Fruit fly (Drosophila melanogaster) whole organism, embryonic: Measurements from ENCODE around the gene CG6432.

ENCODE experiments used
- Abd-B ChIP-seq: fragments of 200-800 bp; sonication (Bioruptor generic); optimal IDR thresholded peaks from 2 replicates; lab custom pipeline; 2018; ENCODE audit warnings: missing biosample characterization, mild to moderate bottlenecking, missing genetic modification characterization, moderate library complexity
- Atf3 ChIP-seq: fragments of 200-800 bp; sonication (Bioruptor generic); optimal IDR thresholded peaks from 3 replicates; lab custom pipeline; 2016; ENCODE audit warnings: missing biosample characterization, missing genetic modification characterization
- Blimp-1 ChIP-seq: fragments of 200-800 bp; sonication (Bioruptor generic); optimal IDR thresholded peaks from 3 replicates; lab custom pipeline; 2018; ENCODE audit warnings: missing biosample characterization, missing genetic modification characterization, mild to moderate bottlenecking, moderate library complexity, missing genetic modification reagents
- CG10366 ChIP-seq: fragments of 200-800 bp; sonication (Bioruptor generic); IDR thresholded peaks from 2 replicates; pipeline ENCODE4 v1.3.6; 2022; ENCODE audit warnings: missing biosample characterization, missing genetic modification characterization
- CG10654 ChIP-seq: fragments of 200-800 bp; sonication (Bioruptor generic); optimal IDR thresholded peaks from 2 replicates; lab custom pipeline; 2016; ENCODE audit warnings: missing biosample characterization, missing genetic modification characterization
- CG11456 ChIP-seq: fragments of 200-800 bp; sonication (Bioruptor generic); IDR thresholded peaks from 3 replicates; pipeline ENCODE4 v1.3.6; 2022; ENCODE audit warnings: missing biosample characterization, missing genetic modification characterization
- CG13296 ChIP-seq: fragments of 200-800 bp; sonication (Bioruptor generic); optimal IDR thresholded peaks from 3 replicates; lab custom pipeline; 2018; ENCODE audit warnings: missing biosample characterization, mild to moderate bottlenecking, missing genetic modification characterization
- CG14014 ChIP-seq: fragments of 200-800 bp; sonication (Bioruptor generic); IDR thresholded peaks from 2 replicates; pipeline ENCODE4 v1.3.6; 2022; ENCODE audit warnings: missing biosample characterization, missing genetic modification characterization
- CG15269 ChIP-seq: fragments of 200-800 bp; sonication (Bioruptor generic); optimal IDR thresholded peaks from 2 replicates; lab custom pipeline; 2018; ENCODE audit warnings: missing biosample characterization, mild to moderate bottlenecking, missing genetic modification characterization, moderate library complexity
- CG15479 ChIP-seq: fragments of 200-800 bp; sonication (Bioruptor generic); optimal IDR thresholded peaks from 3 replicates; lab custom pipeline; 2019; ENCODE audit warnings: missing biosample characterization, mild to moderate bottlenecking, missing genetic modification characterization, moderate library complexity
- CG1602 ChIP-seq: fragments of 200-800 bp; sonication (Bioruptor generic); optimal IDR thresholded peaks from 3 replicates; lab custom pipeline; 2016; ENCODE audit warnings: missing biosample characterization, missing genetic modification characterization
- CG2875 ChIP-seq: fragments of 200-800 bp; sonication (Bioruptor generic); optimal IDR thresholded peaks from 2 replicates; lab custom pipeline; 2017; ENCODE audit warnings: missing biosample characterization, mild to moderate bottlenecking, missing genetic modification characterization, missing genetic modification reagents
- CG5180 ChIP-seq: fragments of 200-800 bp; sonication (Bioruptor generic); optimal IDR thresholded peaks from 3 replicates; lab custom pipeline; 2017; ENCODE audit warnings: missing biosample characterization, missing genetic modification characterization, mild to moderate bottlenecking, moderate library complexity, missing genetic modification reagents
- CG6175 ChIP-seq: fragments of 200-800 bp; sonication (Bioruptor generic); IDR thresholded peaks from 3 replicates; pipeline ENCODE4 v1.3.6; 2022; ENCODE audit warnings: missing biosample characterization, missing genetic modification characterization
- CG6791 ChIP-seq: fragments of 200-800 bp; sonication (Bioruptor generic); IDR thresholded peaks from 3 replicates; pipeline ENCODE4 v1.3.6; 2022; ENCODE audit warnings: missing biosample characterization, missing genetic modification characterization; ENCODE audit not compliant: partially characterized antibody
- CG7745 ChIP-seq: fragments of 200-800 bp; sonication (Bioruptor generic); optimal IDR thresholded peaks from 2 replicates; lab custom pipeline; 2018; ENCODE audit warnings: missing biosample characterization, mild to moderate bottlenecking, missing genetic modification characterization, moderate library complexity
- CG7928 ChIP-seq: fragments of 200-800 bp; sonication (Bioruptor generic); optimal IDR thresholded peaks from 2 replicates; lab custom pipeline; 2017; ENCODE audit warnings: missing biosample characterization, mild to moderate bottlenecking, missing genetic modification characterization
- CG8765 ChIP-seq: fragments of 200-800 bp; sonication (Bioruptor generic); IDR thresholded peaks from 2 replicates; pipeline ENCODE4 v1.3.6; 2022; ENCODE audit warnings: missing biosample characterization, missing genetic modification characterization
- Camta ChIP-seq: fragments of 200-800 bp; sonication (Bioruptor generic); optimal IDR thresholded peaks from 2 replicates; lab custom pipeline; 2016; ENCODE audit warnings: missing biosample characterization, missing genetic modification characterization
- Dbx ChIP-seq: fragments of 200-800 bp; sonication (Bioruptor generic); IDR thresholded peaks from 3 replicates; pipeline ENCODE4 v1.3.6; 2022; ENCODE audit warnings: missing biosample characterization, missing genetic modification characterization
- Drgx ChIP-seq: fragments of 200-800 bp; sonication (Bioruptor generic); IDR thresholded peaks from 2 replicates; pipeline ENCODE4 v1.3.6; 2022; ENCODE audit warnings: missing biosample characterization, missing genetic modification characterization
- Fer2 ChIP-seq: fragments of 200-800 bp; sonication (Bioruptor generic); optimal IDR thresholded peaks from 2 replicates; lab custom pipeline; 2018; ENCODE audit warnings: missing biosample characterization, mild to moderate bottlenecking, missing genetic modification characterization, moderate library complexity
- HLH3B ChIP-seq: fragments of 200-800 bp; sonication (Bioruptor generic); IDR thresholded peaks from 2 replicates; pipeline ENCODE4 v1.3.6; 2022; ENCODE audit warnings: missing biosample characterization, missing genetic modification characterization
- Med ChIP-seq: fragments of 200-800 bp; sonication (Bioruptor generic); peaks from one replicate; lab custom pipeline; 2016; ENCODE audit warnings: missing biosample characterization, missing genetic modification characterization, mild to moderate bottlenecking, inconsistent platforms, moderate library complexity
- Rfx ChIP-seq: fragments of 200-800 bp; sonication (Bioruptor generic); IDR thresholded peaks from 2 replicates; pipeline ENCODE4 v1.3.6; 2022; ENCODE audit warnings: missing biosample characterization, missing genetic modification characterization
- Sox100B ChIP-seq: fragments of 200-800 bp; sonication (Bioruptor generic); optimal IDR thresholded peaks from 3 replicates; lab custom pipeline; 2018; ENCODE audit warnings: missing biosample characterization, mild to moderate bottlenecking, missing genetic modification characterization
- Sry-δ ChIP-seq: fragments of 200-800 bp; sonication (Bioruptor generic); optimal IDR thresholded peaks from 2 replicates; lab custom pipeline; 2016; ENCODE audit warnings: missing biosample characterization, missing genetic modification characterization
- Ssrp ChIP-seq: fragments of 200-800 bp; sonication (Bioruptor generic); optimal IDR thresholded peaks from 2 replicates; lab custom pipeline; 2018; ENCODE audit warnings: missing biosample characterization, mild to moderate bottlenecking, missing genetic modification characterization, moderate library complexity
- Xrp1 ChIP-seq: fragments of 200-800 bp; sonication (Bioruptor generic); IDR thresholded peaks from 2 replicates; pipeline ENCODE4 v1.3.6; 2022; ENCODE audit warnings: missing biosample characterization, missing genetic modification characterization
- YL-1 ChIP-seq: fragments of 200-800 bp; sonication (Bioruptor generic); optimal IDR thresholded peaks from 3 replicates; lab custom pipeline; 2017; ENCODE audit warnings: missing biosample characterization, mild to moderate bottlenecking, missing genetic modification characterization
- al ChIP-seq: fragments of 200-800 bp; sonication (Bioruptor generic); IDR thresholded peaks from 2 replicates; pipeline ENCODE4 v1.3.6; 2022; ENCODE audit warnings: missing biosample characterization, missing genetic modification characterization
- chinmo ChIP-seq: fragments of 200-800 bp; sonication (Bioruptor generic); IDR thresholded peaks from 4 replicates; pipeline ENCODE4 v1.3.6; 2022; ENCODE audit warnings: missing biosample characterization, missing genetic modification characterization; ENCODE audit not compliant: partially characterized antibody
- exex ChIP-seq: fragments of 200-800 bp; sonication (Bioruptor generic); optimal IDR thresholded peaks from 4 replicates; lab custom pipeline; 2018; ENCODE audit warnings: missing biosample characterization, mild to moderate bottlenecking, missing genetic modification characterization, moderate library complexity
- gem ChIP-seq: fragments of 200-800 bp; sonication (Bioruptor generic); optimal IDR thresholded peaks from 2 replicates; lab custom pipeline; 2019; ENCODE audit warnings: missing biosample characterization, mild to moderate bottlenecking, missing genetic modification characterization, moderate library complexity
- klu ChIP-seq: fragments of 200-800 bp; sonication (Bioruptor generic); IDR thresholded peaks from 2 replicates; pipeline ENCODE4 v1.3.6; 2022; ENCODE audit warnings: missing biosample characterization, missing genetic modification characterization
- kni ChIP-seq: fragments of 200-800 bp; sonication (Bioruptor generic); optimal IDR thresholded peaks from 3 replicates; lab custom pipeline; 2017; ENCODE audit warnings: mild to moderate bottlenecking, missing biosample characterization, missing genetic modification reagents, missing genetic modification characterization
- lov ChIP-seq, 2 experiments: fragments of 200-800 bp in 1 of 2; fragments of >200 bp in 1 of 2; sonication (Bioruptor generic) in 1 of 2; IDR thresholded peaks in 1 of 2; optimal IDR thresholded peaks in 1 of 2; 2 replicates in 1 of 2; 3 replicates in 1 of 2; pipeline versions ENCODE4 v1.3.6 to Lab custom; 2017 to 2022; ENCODE audit warnings: missing biosample characterization in 1 of 2, missing genetic modification characterization in 1 of 2
- nom ChIP-seq: fragments of 200-800 bp; sonication (Bioruptor generic); optimal IDR thresholded peaks from 2 replicates; lab custom pipeline; 2017; ENCODE audit warnings: missing biosample characterization, missing genetic modification characterization, mild to moderate bottlenecking, moderate library complexity, missing genetic modification reagents
- onecut ChIP-seq: fragments of 200-800 bp; sonication (Bioruptor generic); IDR thresholded peaks from 2 replicates; pipeline ENCODE4 v1.3.6; 2022; ENCODE audit warnings: missing biosample characterization, missing genetic modification characterization
- run ChIP-seq: fragments of 200-800 bp; sonication (Bioruptor generic); optimal IDR thresholded peaks from 3 replicates; lab custom pipeline; 2018; ENCODE audit warnings: missing biosample characterization, mild to moderate bottlenecking, missing genetic modification characterization
- salm ChIP-seq: fragments of 200-800 bp; sonication (Bioruptor generic); optimal IDR thresholded peaks from 2 replicates; lab custom pipeline; 2018; ENCODE audit warnings: missing biosample characterization, mild to moderate bottlenecking, missing genetic modification characterization
- sens-2 ChIP-seq: fragments of 200-800 bp; sonication (Bioruptor generic); IDR thresholded peaks from 2 replicates; pipeline ENCODE4 v1.3.6; 2022; ENCODE audit warnings: missing biosample characterization, missing genetic modification characterization
- so ChIP-seq: fragments of 200-800 bp; sonication (Bioruptor generic); IDR thresholded peaks from 3 replicates; pipeline ENCODE4 v1.3.6; 2022; ENCODE audit warnings: missing biosample characterization, missing genetic modification characterization
- tup ChIP-seq: fragments of 200-800 bp; sonication (Bioruptor generic); optimal IDR thresholded peaks from 2 replicates; lab custom pipeline; 2016; ENCODE audit warnings: missing biosample characterization, mild to moderate bottlenecking, missing genetic modification characterization, moderate library complexity
- tx ChIP-seq: fragments of 200-800 bp; sonication (Bioruptor generic); optimal IDR thresholded peaks from 2 replicates; lab custom pipeline; 2016; ENCODE audit warnings: missing biosample characterization, missing genetic modification characterization
- vvl ChIP-seq: fragments of 200-800 bp; sonication (Bioruptor generic); IDR thresholded peaks from 2 replicates; pipeline ENCODE4 v1.3.6; 2022; ENCODE audit warnings: missing biosample characterization, missing genetic modification characterization
- wdn ChIP-seq: fragments of 200-800 bp; sonication (Bioruptor generic); IDR thresholded peaks from 2 replicates; pipeline ENCODE4 v1.3.6; 2022; ENCODE audit warnings: missing biosample characterization, missing genetic modification characterization

Gene CG6432

dm6 chr3R:24298534-24298936 lies 38.2 kb upstream of the CG6432 start (continued):
- no peak for TF ChIP-seq tup (GFP tag; lab: Kevin White, UChicago)
- TF ChIP-seq sens-2 (GFP tag; lab: Robert Waterston, UW) = no peak
- peak; percentile 35 for TF ChIP-seq Sox100B
- TF ChIP-seq Ssrp (tag; lab: Kevin White, UChicago) = peak; percentile 30
- no peak for TF ChIP-seq CG5180 (GFP tag; lab: Kevin White, UChicago)
- TF ChIP-seq CG13296 = no peak
- no peak for TF ChIP-seq al

dm6 chr3R:24299148-24299547 lies 37.6 kb upstream of the CG6432 start:
- TF ChIP-seq Camta (no peak), kni (GFP tag; lab: Kevin White, UChicago) (peak; percentile 20), Med (GFP tag; lab: Kevin White, UChicago) (peak; percentile 39), klu (0 out of 2 replicates have a peak, but pooled peaks have one; percentile 34), so (no peak), nom (GFP tag; lab: Kevin White, UChicago) (peak; percentile 6), CG2875 (GFP tag; lab: Kevin White, UChicago) (no peak), Fer2 (tag; lab: Kevin White, UChicago) (no peak), Abd-B (GFP tag; lab: Kevin White, UChicago) (no peak), CG7928 (GFP tag; lab: Kevin White, UChicago) (no peak), chinmo (GFP tag; lab: Robert Waterston, UW) (peak; percentile 72; the same call in 1 of the 4 replicates), vvl (GFP tag; lab: Robert Waterston, UW) (peak; percentile 25; the same call in 1 of the 2 replicates), wdn (GFP tag; lab: Robert Waterston, UW) (no peak), tx (GFP tag; lab: Kevin White, UChicago) (no peak), CG6175 (peak; percentile 91)

- TF ChIP-seq CG11456 (GFP tag; lab: Robert Waterston, UW) = no peak
- TF ChIP-seq CG7928 (GFP tag; lab: Kevin White, UChicago) = no peak
- no peak for TF ChIP-seq CG8765 (GFP tag; lab: Robert Waterston, UW)
- peak; percentile 38 for TF ChIP-seq Blimp-1
- TF ChIP-seq CG1602 (GFP tag; lab: Kevin White, UChicago) = no peak
- TF ChIP-seq salm (tag; lab: Kevin White, UChicago) = no peak
- peak; percentile 45 for TF ChIP-seq Xrp1 (GFP tag; lab: Robert Waterston, UW)
- TF ChIP-seq CG15269 = no peak
- TF ChIP-seq CG15479 (GFP tag; lab: Kevin White, UChicago) = no peak
- TF ChIP-seq run (tag; lab: Kevin White, UChicago) = no peak
- no peak for TF ChIP-seq CG10366
- no peak for TF ChIP-seq CG6791 (GFP tag; lab: Robert Waterston, UW)
- no peak for TF ChIP-seq CG7745 (tag; lab: Kevin White, UChicago)
- TF ChIP-seq exex (tag; lab: Kevin White, UChicago) = no peak
- TF ChIP-seq onecut (GFP tag; lab: Robert Waterston, UW) = no peak
- TF ChIP-seq kni (GFP tag; lab: Kevin White, UChicago) = peak; percentile 8
- peak; percentile 46; the same call in 1 of the 2 replicates for TF ChIP-seq Drgx
- peak; percentile 4 for TF ChIP-seq gem (tag; lab: Kevin White, UChicago)
- no peak for TF ChIP-seq Dbx (GFP tag; lab: Robert Waterston, UW)
- peak; percentile 10; the same call in 1 of the 2 replicates for TF ChIP-seq CG14014
- TF ChIP-seq HLH3B = peak; percentile 15; the same call in 1 of the 2 replicates
- TF ChIP-seq Atf3 (GFP tag; lab: Kevin White, UChicago) = no peak
- no peak for TF ChIP-seq CG13296
- TF ChIP-seq CG2875 (GFP tag; lab: Kevin White, UChicago) = peak; percentile 54
- no peak for TF ChIP-seq Rfx (GFP tag; lab: Robert Waterston, UW)
- TF ChIP-seq CG10654 (GFP tag; lab: Kevin White, UChicago) = peak; percentile 0
- TF ChIP-seq Sry-δ = no peak
- no peak for TF ChIP-seq lov (optimal IDR thresholded peaks at IDR 0.05; lab: Kevin White, UChicago)
- TF ChIP-seq lov (GFP tag; IDR thresholded peaks at IDR 0.05; lab: Robert Waterston, UW) = 0 out of 3 replicates have a peak, but pooled peaks have one; percentile 17
- TF ChIP-seq YL-1 (GFP tag; lab: Kevin White, UChicago) = no peak
Observed at dm6 chr3R:24301520-24301919, 35.2 kb upstream of the CG6432 start.
